Worm (Caenorhabditis elegans): ENCODE results near the gene unc-97.

Gene unc-97

ce11 chrX:5565478-5565877 lies 27.5 kb upstream of the unc-97 start:
- TF ChIP-seq tbx-2 (tag; optimal IDR thresholded peaks at IDR 0.05) (no peak), elt-3 (tag; optimal IDR thresholded peaks at IDR 0.05) (no peak), nfya-1 (tag; optimal IDR thresholded peaks at IDR 0.05; ENCODE audit: insufficient read depth) (no peak), ceh-28 (tag; optimal IDR thresholded peaks at IDR 0.05) (no peak), lsy-12 (tag; optimal IDR thresholded peaks at IDR 0.05) (no peak), ama-1 (optimal IDR thresholded peaks at IDR 0.05) (no peak), pqm-1 (tag; optimal IDR thresholded peaks at IDR 0.05) (no peak), lin-39 (tag; optimal IDR thresholded peaks at IDR 0.05) (no peak)

- TF ChIP-seq nhr-11 (tag; optimal IDR thresholded peaks at IDR 0.05) (no peak), nfya-1 (tag; optimal IDR thresholded peaks at IDR 0.05; ENCODE audit: insufficient read depth) (no peak), nhr-76 (tag; optimal IDR thresholded peaks at IDR 0.05) (no peak), fos-1 (tag; optimal IDR thresholded peaks at IDR 0.05) (no peak), hmg-11 (tag; optimal IDR thresholded peaks at IDR 0.05) (no peak), lin-39 (tag; optimal IDR thresholded peaks at IDR 0.05) (no peak), egl-5 (tag; optimal IDR thresholded peaks at IDR 0.05) (no peak), ztf-4 (tag; optimal IDR thresholded peaks at IDR 0.05) (no peak), nhr-43 (tag; optimal IDR thresholded peaks at IDR 0.05; ENCODE audit: poor library complexity, severe bottlenecking) (no peak), nhr-237 (tag; optimal IDR thresholded peaks at IDR 0.05) (no peak), daf-12 (tag; optimal IDR thresholded peaks at IDR 0.05) (no peak), unc-39 (tag; optimal IDR thresholded peaks at IDR 0.05) (no peak), zag-1 (tag; optimal IDR thresholded peaks at IDR 0.05) (no peak), ceh-28 (tag; optimal IDR thresholded peaks at IDR 0.05) (no peak), nhr-25 (tag; optimal IDR thresholded peaks at IDR 0.05) (no peak)
Observed at ce11 chrX:5567454-5567853, 25.5 kb upstream of the unc-97 start, which contains the start of gene mec-2. TSS of gene mec-2 (plus strand) at chrX:5567754.

ce11 chrX:5572638-5573037 lies 20.3 kb upstream of the unc-97 start:
- TF ChIP-seq eor-1 (tag; optimal IDR thresholded peaks at IDR 0.05) = no peak
- no peak for TF ChIP-seq pqm-1 (tag; optimal IDR thresholded peaks at IDR 0.05)
- no peak for TF ChIP-seq nhr-76 (tag; optimal IDR thresholded peaks at IDR 0.05)
- TF ChIP-seq nhr-67 (tag; optimal IDR thresholded peaks at IDR 0.05) = no peak

- TF ChIP-seq ceh-28 (tag; optimal IDR thresholded peaks at IDR 0.05) (no peak), fkh-2 (tag; optimal IDR thresholded peaks at IDR 0.05) (no peak), nfya-1 (tag; optimal IDR thresholded peaks at IDR 0.05; ENCODE audit: insufficient read depth) (no peak), ama-1 (optimal IDR thresholded peaks at IDR 0.05) (no peak), unc-39 (tag; optimal IDR thresholded peaks at IDR 0.05) (no peak), ZK546.5 (tag; optimal IDR thresholded peaks at IDR 0.05) (no peak), skn-1 (tag; optimal IDR thresholded peaks at IDR 0.05) (no peak), fkh-10 (GFP tag; optimal IDR thresholded peaks at IDR 0.05) (no peak), ceh-82 (tag; optimal IDR thresholded peaks at IDR 0.05) (no peak), ceh-9 (tag; optimal IDR thresholded peaks at IDR 0.05) (no peak), nhr-28 (tag; optimal IDR thresholded peaks at IDR 0.05) (no peak), lin-15B (tag; optimal IDR thresholded peaks at IDR 0.05) (no peak), lin-39 (tag; optimal IDR thresholded peaks at IDR 0.05) (no peak), ztf-11 (tag; optimal IDR thresholded peaks at IDR 0.05) (no peak), nhr-76 (tag; optimal IDR thresholded peaks at IDR 0.05) (no peak), sea-2 (GFP tag; optimal IDR thresholded peaks at IDR 0.05) (no peak), fos-1 (tag; optimal IDR thresholded peaks at IDR 0.05) (no peak), ceh-16 (tag; optimal IDR thresholded peaks at IDR 0.05) (no peak), mdl-1 (tag; optimal IDR thresholded peaks at IDR 0.05) (no peak)
Observed at ce11 chrX:5579714-5580265, 13.1 kb upstream of the unc-97 start.

- peak; percentile 82 for TF ChIP-seq egl-5 (tag; optimal IDR thresholded peaks at IDR 0.05)
- TF ChIP-seq ztf-11 (tag; optimal IDR thresholded peaks at IDR 0.05) = no peak
- TF ChIP-seq zag-1 (tag; optimal IDR thresholded peaks at IDR 0.05) = no peak
- peak; percentile 48 for TF ChIP-seq nfya-1 (tag; optimal IDR thresholded peaks at IDR 0.05; ENCODE audit: insufficient read depth)
- peak; percentile 57 for TF ChIP-seq nhr-23 (tag; optimal IDR thresholded peaks at IDR 0.05)
- TF ChIP-seq pqm-1 (tag; optimal IDR thresholded peaks at IDR 0.05) = no peak
- no peak for TF ChIP-seq jun-1 (tag; optimal IDR thresholded peaks at IDR 0.05)
- TF ChIP-seq ceh-16 (tag; optimal IDR thresholded peaks at IDR 0.05) = no peak
- TF ChIP-seq ama-1 (optimal IDR thresholded peaks at IDR 0.05) = no peak
- TF ChIP-seq ceh-28 (tag; optimal IDR thresholded peaks at IDR 0.05) = no peak
- no peak for TF ChIP-seq fkh-10 (GFP tag; optimal IDR thresholded peaks at IDR 0.05)
- TF ChIP-seq fos-1 (tag; optimal IDR thresholded peaks at IDR 0.05) = no peak
- TF ChIP-seq elt-2 (tag; optimal IDR thresholded peaks at IDR 0.05) = no peak
- no peak for TF ChIP-seq nhr-67 (tag; optimal IDR thresholded peaks at IDR 0.05)
- TF ChIP-seq unc-62 (GFP tag; optimal IDR thresholded peaks at IDR 0.05) = no peak
- peak; percentile 86 for TF ChIP-seq hmg-11 (tag; optimal IDR thresholded peaks at IDR 0.05)
- TF ChIP-seq eor-1 (tag; optimal IDR thresholded peaks at IDR 0.05) = no peak
- no peak for TF ChIP-seq nhr-12 (tag; optimal IDR thresholded peaks at IDR 0.05)
- TF ChIP-seq ceh-82 (tag; optimal IDR thresholded peaks at IDR 0.05) = no peak
- peak; percentile 31 for TF ChIP-seq pha-4 (tag; optimal IDR thresholded peaks at IDR 0.05)
- no peak for TF ChIP-seq daf-12 (tag; optimal IDR thresholded peaks at IDR 0.05)
- no peak for TF ChIP-seq aly-2 (tag; optimal IDR thresholded peaks at IDR 0.05)
- peak; percentile 81 for TF ChIP-seq lin-39 (tag; optimal IDR thresholded peaks at IDR 0.05)
- peak; percentile 5 for TF ChIP-seq lin-15B (tag; optimal IDR thresholded peaks at IDR 0.05)
- TF ChIP-seq tbx-2 (tag; optimal IDR thresholded peaks at IDR 0.05) = no peak
Observed at ce11 chrX:5591830-5592229, 1.1 kb upstream of the unc-97 start.
